Worm (Caenorhabditis elegans): ENCODE results near the gene F54D8.6.
"Not testable (repeated sequence)": the region's sequence is repeated elsewhere in the genome, so short reads cannot be mapped to it uniquely, and the experiment has no call there.

F54D8.6 gene

ce11 chrIII:5053541-5053940 lies 49.2 kb upstream of the F54D8.6 start, which contains the start of gene C45G9.8:
TSS of gene C45G9.8 (minus strand) at chrIII:5053641.
- TF ChIP-seq B0336.3 (GFP tag; IDR thresholded peaks at IDR 0.05) (no peak), sptf-2 (GFP tag; optimal IDR thresholded peaks at IDR 0.05) (no peak), ceh-100 (GFP tag; IDR thresholded peaks at IDR 0.05) (no peak), snpc-1.1 (tag; optimal IDR thresholded peaks at IDR 0.05; ENCODE audit: insufficient read depth) (no peak), sea-2 (GFP tag; IDR thresholded peaks at IDR 0.05) (no peak), egl-44 (GFP tag; IDR thresholded peaks at IDR 0.05) (no peak), mxl-1 (tag; optimal IDR thresholded peaks at IDR 0.05) (no peak), aptf-2 (GFP tag; conservative IDR thresholded peaks at IDR 0.05) (no peak), lin-35 (GFP tag; optimal IDR thresholded peaks at IDR 0.05) (no peak), egl-18 (GFP tag; IDR thresholded peaks at IDR 0.05) (no peak), D2030.7 (GFP tag; IDR thresholded peaks at IDR 0.05) (no peak)

- not testable (repeated sequence) for TF ChIP-seq cebp-1 (GFP tag; IDR thresholded peaks at IDR 0.05); cebp-1 (tag; optimal IDR thresholded peaks at IDR 0.05); hmg-20 (GFP tag; IDR thresholded peaks at IDR 0.05); cebp-2 (GFP tag; IDR thresholded peaks at IDR 0.05)
These were observed 47.1 kb upstream of the F54D8.6 start, which contains the start of gene C45G9.9 for ce11 chrIII:5055709-5056108. TSS of gene C45G9.9 (minus strand) at chrIII:5055809.

- TF ChIP-seq ceh-91 (GFP tag; IDR thresholded peaks at IDR 0.05) (no peak), madf-10 (tag; optimal IDR thresholded peaks at IDR 0.05) (no peak), hlh-12 (tag; optimal IDR thresholded peaks at IDR 0.05) (no peak), nhr-27 (tag; optimal IDR thresholded peaks at IDR 0.05) (no peak), ccch-3 (GFP tag; optimal IDR thresholded peaks at IDR 0.05) (no peak), attf-6 (GFP tag; IDR thresholded peaks at IDR 0.05) (no peak), let-526 (GFP tag; IDR thresholded peaks at IDR 0.05) (no peak), lsy-27 (tag; optimal IDR thresholded peaks at IDR 0.05; ENCODE audit: borderline replicate concordance, insufficient read depth) (no peak), F33H1.4 (GFP tag; IDR thresholded peaks at IDR 0.05) (no peak), athp-1 (tag; optimal IDR thresholded peaks at IDR 0.05) (no peak), snpc-4 (GFP tag; optimal IDR thresholded peaks at IDR 0.05) (no peak), snpc-4 (tag; optimal IDR thresholded peaks at IDR 0.05) (no peak), lin-35 (GFP tag; optimal IDR thresholded peaks at IDR 0.05) (no peak), C06A6.2 (GFP tag; conservative IDR thresholded peaks at IDR 0.05) (no peak), aptf-2 (GFP tag; conservative IDR thresholded peaks at IDR 0.05) (no peak), ztf-26 (tag; optimal IDR thresholded peaks at IDR 0.05) (no peak), Y79H2A.3 (GFP tag; conservative IDR thresholded peaks at IDR 0.05) (no peak), fkh-3 (tag; optimal IDR thresholded peaks at IDR 0.05) (no peak)
These were observed 41.0 kb upstream of the F54D8.6 start, which contains the start of gene C45G9.10 for ce11 chrIII:5061798-5062197. TSS of gene C45G9.10 (minus strand) at chrIII:5061898.

ce11 chrIII:5062406-5062805 lies 40.4 kb upstream of the F54D8.6 start, which contains the start of gene C45G9.4:
TSS of gene C45G9.4 (plus strand) at chrIII:5062706.
- not testable (repeated sequence) for TF ChIP-seq snpc-3.4 (tag; optimal IDR thresholded peaks at IDR 0.05); nhr-179 (tag; optimal IDR thresholded peaks at IDR 0.05); dox-1 (GFP tag; IDR thresholded peaks at IDR 0.05)
